Fruit fly (Drosophila melanogaster): ENCODE data around the gene CG18178.

CG18178 gene

DNA sequence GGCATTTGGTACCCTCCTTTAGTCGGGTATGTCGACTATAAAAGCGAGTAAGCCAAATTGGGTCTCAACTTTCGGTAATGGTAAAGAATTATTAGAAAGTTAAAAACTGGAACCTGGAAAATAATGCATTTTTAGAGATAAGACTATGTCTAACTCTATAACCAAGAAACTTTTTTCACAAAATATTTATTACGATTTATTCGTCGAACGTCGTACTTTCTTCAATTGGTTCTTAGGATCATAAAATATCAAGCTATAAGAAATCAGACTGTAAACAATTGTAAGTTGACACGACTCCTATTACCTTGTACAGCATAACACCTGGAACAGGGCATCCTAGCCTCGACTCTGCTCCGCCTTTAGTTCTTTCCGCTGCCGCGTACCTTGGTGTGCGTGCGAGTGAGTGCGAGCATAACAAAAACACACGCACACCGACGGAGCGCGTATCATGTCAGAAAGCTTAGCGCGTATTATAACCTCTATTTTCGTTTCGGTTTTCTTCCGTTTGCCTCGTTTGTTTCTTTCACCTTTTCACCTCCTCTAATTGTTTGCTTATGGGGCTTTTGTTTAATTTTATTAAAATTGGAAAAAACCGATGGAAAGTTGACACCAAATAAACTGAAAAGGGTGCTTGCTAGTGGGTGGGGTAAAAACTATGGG lies 25.9 kb downstream of the CG18178 start (continued):
- TF ChIP-seq sens (GFP tag): peak; percentile 100
- TF ChIP-seq p53 (GFP tag; optimal IDR thresholded peaks at IDR 0.05): peak; percentile 87
- peak; percentile 89 for TF ChIP-seq slbo (GFP tag; IDR thresholded peaks at IDR 0.05)
- peak; percentile 74 for TF ChIP-seq CG17186 (GFP tag; optimal IDR thresholded peaks at IDR 0.05)
- TF ChIP-seq CG9817 (tag; optimal IDR thresholded peaks at IDR 0.05): peak; percentile 92
- TF ChIP-seq BtbVII (GFP tag; optimal IDR thresholded peaks at IDR 0.05): peak; percentile 96
- peak; percentile 97 for TF ChIP-seq CG12391 (tag; optimal IDR thresholded peaks at IDR 0.05)
- no peak for TF ChIP-seq stwl (tag; optimal IDR thresholded peaks at IDR 0.05)
- TF ChIP-seq so (GFP tag; IDR thresholded peaks at IDR 0.05): peak; percentile 86; the same call in 2 of the 3 replicates
- TF ChIP-seq CG34224 (GFP tag; IDR thresholded peaks at IDR 0.05; ENCODE audit: partially characterized antibody): no peak
- TF ChIP-seq stc (GFP tag; IDR thresholded peaks at IDR 0.05): peak; percentile 88
- TF ChIP-seq Bgb (GFP tag; IDR thresholded peaks at IDR 0.05; ENCODE audit: partially characterized antibody): no peak
- peak; percentile 89 for TF ChIP-seq CG5180 (GFP tag; optimal IDR thresholded peaks at IDR 0.05)
- TF ChIP-seq gsb (GFP tag; IDR thresholded peaks at IDR 0.05): peak; percentile 70
- no peak for TF ChIP-seq CG42726 (GFP tag; IDR thresholded peaks at IDR 0.05; ENCODE audit: partially characterized antibody)
- TF ChIP-seq CG17802 (tag; optimal IDR thresholded peaks at IDR 0.05): peak; percentile 78
- no peak for TF ChIP-seq pita (GFP tag; optimal IDR thresholded peaks at IDR 0.05)
- TF ChIP-seq slou (GFP tag; optimal IDR thresholded peaks at IDR 0.05): peak; percentile 95
- no peak for TF ChIP-seq CG8765 (GFP tag; IDR thresholded peaks at IDR 0.05)
- TF ChIP-seq Atf6 (GFP tag; IDR thresholded peaks at IDR 0.05): peak; percentile 94
- peak; percentile 82; the same call in 2 of the 3 replicates for TF ChIP-seq jigr1 (GFP tag; IDR thresholded peaks at IDR 0.05)
- peak; percentile 77 for TF ChIP-seq ken (GFP tag; IDR thresholded peaks at IDR 0.05)
- peak; percentile 86 for TF ChIP-seq CG8359 (GFP tag; optimal IDR thresholded peaks at IDR 0.05; ENCODE audit: borderline replicate concordance)
- TF ChIP-seq oc (tag; optimal IDR thresholded peaks at IDR 0.05): peak; percentile 33
- TF ChIP-seq ranshi (GFP tag; IDR thresholded peaks at IDR 0.05): peak; percentile 86
- TF ChIP-seq fu2 (GFP tag; optimal IDR thresholded peaks at IDR 0.05): peak; percentile 97
- peak; percentile 87 for TF ChIP-seq unpg (GFP tag; optimal IDR thresholded peaks at IDR 0.05)
- TF ChIP-seq esg (GFP tag; conservative IDR thresholded peaks at IDR 0.05): peak; percentile 89
- TF ChIP-seq shn (GFP tag; optimal IDR thresholded peaks at IDR 0.05): peak; percentile 97
- TF ChIP-seq row (GFP tag; IDR thresholded peaks at IDR 0.05): peak; percentile 97
- peak; percentile 82 for TF ChIP-seq E2f1 (GFP tag; IDR thresholded peaks at IDR 0.05)
- TF ChIP-seq z (GFP tag; IDR thresholded peaks at IDR 0.05): no peak
- TF ChIP-seq CG30431 (GFP tag; optimal IDR thresholded peaks at IDR 0.05): peak; percentile 94
- peak; percentile 81 for TF ChIP-seq CG12071 (GFP tag; optimal IDR thresholded peaks at IDR 0.05)
- TF ChIP-seq pum (GFP tag; optimal IDR thresholded peaks at IDR 0.05): peak; percentile 97
- peak; percentile 94 for TF ChIP-seq CG12236 (GFP tag; optimal IDR thresholded peaks at IDR 0.05)
- TF ChIP-seq TFAM (GFP tag; optimal IDR thresholded peaks at IDR 0.05): peak; percentile 85
- TF ChIP-seq CG8478 (optimal IDR thresholded peaks at IDR 0.05): no peak
- TF ChIP-seq CG17912 (GFP tag; optimal IDR thresholded peaks at IDR 0.05): peak; percentile 64
- TF ChIP-seq ttk (GFP tag; IDR thresholded peaks at IDR 0.05): peak; percentile 84
- TF ChIP-seq wdn (GFP tag; IDR thresholded peaks at IDR 0.05): peak; percentile 87
- TF ChIP-seq da (GFP tag; optimal IDR thresholded peaks at IDR 0.05): peak; percentile 94
- peak; percentile 88 for TF ChIP-seq dmrt11E (tag; optimal IDR thresholded peaks at IDR 0.05)
- peak; percentile 93 for TF ChIP-seq CG5245 (GFP tag; optimal IDR thresholded peaks at IDR 0.05)
- no peak for TF ChIP-seq usp (GFP tag; optimal IDR thresholded peaks at IDR 0.05)
- TF ChIP-seq CG11093 (GFP tag; IDR thresholded peaks at IDR 0.05): peak; percentile 88
- TF ChIP-seq chm (GFP tag; IDR thresholded peaks at IDR 0.05): peak; percentile 68; the same call in 1 of the 2 replicates
- TF ChIP-seq vvl (GFP tag; IDR thresholded peaks at IDR 0.05): peak; percentile 84
- peak; percentile 97 for TF ChIP-seq CG18599 (GFP tag; optimal IDR thresholded peaks at IDR 0.05)
- TF ChIP-seq CG10274 (GFP tag; optimal IDR thresholded peaks at IDR 0.05): peak; percentile 94
- TF ChIP-seq CG4707 (GFP tag; optimal IDR thresholded peaks at IDR 0.05): peak; percentile 63

Measured in whole organism, embryonic.